Worm (Caenorhabditis elegans): ENCODE results near the gene F36D4.6.

Gene F36D4.6

DNA sequence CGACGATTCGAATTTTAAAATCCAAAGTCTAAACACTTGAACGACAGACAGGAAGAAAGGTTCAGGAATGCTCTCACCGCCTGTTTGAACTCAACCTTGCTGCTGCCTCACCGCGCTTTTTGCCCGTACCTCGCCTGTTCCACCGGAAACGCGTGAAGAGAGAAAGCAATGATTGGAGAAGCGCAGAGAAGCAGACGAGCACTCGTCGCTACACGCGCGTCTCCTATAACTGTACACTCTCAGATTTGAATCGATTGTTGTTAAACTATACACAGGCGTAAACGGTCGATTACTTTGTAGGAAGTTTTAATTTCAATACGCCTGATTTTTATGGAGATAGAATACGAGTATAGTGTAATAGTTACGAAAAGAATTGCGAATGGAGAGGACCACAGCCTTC is 2.5 kb downstream of the F36D4.6 start (continued):
- TF ChIP-seq snpc-1.1 (tag; optimal IDR thresholded peaks at IDR 0.05; ENCODE audit: insufficient read depth) (no peak), lag-1 (GFP tag; IDR thresholded peaks at IDR 0.05) (no peak), F49E8.2 (tag; optimal IDR thresholded peaks at IDR 0.05; ENCODE audit: insufficient read depth) (no peak), C17E4.6 (GFP tag; IDR thresholded peaks at IDR 0.05) (no peak), snpc-4 (GFP tag; optimal IDR thresholded peaks at IDR 0.05) (no peak), snpc-4 (tag; optimal IDR thresholded peaks at IDR 0.05) (peak in 1 of 4 experiments; percentile 8), T26A5.8 (tag; optimal IDR thresholded peaks at IDR 0.05) (no peak), Y56A3A.18 (GFP tag; IDR thresholded peaks at IDR 0.05) (no peak), ztf-28 (GFP tag; IDR thresholded peaks at IDR 0.05) (no peak), ets-4 (GFP tag; optimal IDR thresholded peaks at IDR 0.05) (peak; percentile 9), cebp-1 (GFP tag; IDR thresholded peaks at IDR 0.05) (no peak), cebp-1 (tag; optimal IDR thresholded peaks at IDR 0.05) (peak; percentile 52), madf-3 (GFP tag; IDR thresholded peaks at IDR 0.05) (no peak), lin-40 (tag; optimal IDR thresholded peaks at IDR 0.05) (peak; percentile 26), die-1 (tag; optimal IDR thresholded peaks at IDR 0.05) (no peak), attf-5 (GFP tag; optimal IDR thresholded peaks at IDR 0.05) (peak; percentile 46), sdz-38 (tag; optimal IDR thresholded peaks at IDR 0.05) (no peak), aptf-2 (GFP tag; conservative IDR thresholded peaks at IDR 0.05) (no peak), let-607 (tag; optimal IDR thresholded peaks at IDR 0.05) (peak in 1 of 2 experiments; percentile 31), nhr-90 (tag; optimal IDR thresholded peaks at IDR 0.05) (no peak), snpc-1.3 (tag; optimal IDR thresholded peaks at IDR 0.05; ENCODE audit: insufficient read depth) (no peak), lsl-1 (GFP tag; optimal IDR thresholded peaks at IDR 0.05) (no peak), nfya-1 (tag; optimal IDR thresholded peaks at IDR 0.05; ENCODE audit: borderline replicate concordance, insufficient read depth) (no peak), F57C9.4 (tag; optimal IDR thresholded peaks at IDR 0.05) (no peak), hmg-20 (GFP tag; IDR thresholded peaks at IDR 0.05) (no peak), ceh-91 (GFP tag; IDR thresholded peaks at IDR 0.05) (no peak), hmg-1.2 (GFP tag; IDR thresholded peaks at IDR 0.05) (no peak), ceh-27 (GFP tag; optimal IDR thresholded peaks at IDR 0.05) (peak; percentile 26), B0035.1 (tag; optimal IDR thresholded peaks at IDR 0.05) (no peak)

DNA sequence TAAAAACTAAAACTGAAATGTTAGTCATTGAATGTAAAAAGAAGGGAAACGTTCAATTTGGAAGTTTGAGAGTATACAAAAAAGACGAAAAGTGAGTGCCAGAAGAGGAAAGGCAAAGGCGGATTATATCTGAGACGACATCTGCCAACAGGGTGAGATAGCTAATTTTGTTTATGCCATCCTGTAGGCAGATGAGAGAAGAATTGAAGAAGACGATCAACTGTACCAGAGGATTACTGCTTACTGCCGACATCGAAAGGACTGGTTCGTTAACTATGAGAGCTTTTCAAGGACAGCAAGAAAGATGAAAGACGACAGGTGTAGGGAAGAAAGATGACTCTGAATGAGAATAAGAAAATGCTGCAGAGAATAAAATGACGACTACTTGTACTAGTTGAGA is 3.4 kb downstream of the F36D4.6 start:
- TF ChIP-seq lin-35 (GFP tag; optimal IDR thresholded peaks at IDR 0.05), result no peak
- no peak for TF ChIP-seq K11D2.4 (GFP tag; IDR thresholded peaks at IDR 0.05)
- no peak for TF ChIP-seq ztf-22 (GFP tag; optimal IDR thresholded peaks at IDR 0.05)
- TF ChIP-seq ztf-25 (GFP tag; IDR thresholded peaks at IDR 0.05), result no peak
- TF ChIP-seq nhr-80 (tag; optimal IDR thresholded peaks at IDR 0.05), result no peak
- no peak for TF ChIP-seq sptf-2 (GFP tag; optimal IDR thresholded peaks at IDR 0.05)
- no peak for TF ChIP-seq egl-18 (GFP tag; IDR thresholded peaks at IDR 0.05)
- no peak for TF ChIP-seq Y79H2A.3 (GFP tag; conservative IDR thresholded peaks at IDR 0.05)
- no peak for TF ChIP-seq F23B12.7 (tag; optimal IDR thresholded peaks at IDR 0.05; ENCODE audit: insufficient read depth)
- no peak for TF ChIP-seq snpc-3.4 (tag; optimal IDR thresholded peaks at IDR 0.05)
- TF ChIP-seq ceh-79 (tag; optimal IDR thresholded peaks at IDR 0.05), result no peak
